Fruit fly (Drosophila melanogaster) whole organism, embryonic: ENCODE data around the gene Tpr2.

ENCODE experiments used
- Aef1 ChIP-seq: fragments of 200-800 bp; sonication (Bioruptor generic); IDR thresholded peaks from 3 replicates; pipeline ENCODE4 v1.3.6; 2022; ENCODE audit warnings: missing biosample characterization, missing genetic modification characterization
- Atf-2 ChIP-seq: fragments of 200-800 bp; sonication (Bioruptor generic); optimal IDR thresholded peaks from 2 replicates; lab custom pipeline; 2016; ENCODE audit warnings: missing biosample characterization, missing genetic modification characterization
- Bgb ChIP-seq: fragments of 200-800 bp; sonication (Bioruptor generic); IDR thresholded peaks from 2 replicates; pipeline ENCODE4 v1.3.6; 2022; ENCODE audit warnings: missing biosample characterization, missing genetic modification characterization; ENCODE audit not compliant: partially characterized antibody
- BtbVII ChIP-seq: fragments of 200-800 bp; sonication (Bioruptor generic); optimal IDR thresholded peaks from 3 replicates; lab custom pipeline; 2017; ENCODE audit warnings: missing biosample characterization, mild to moderate bottlenecking, missing genetic modification characterization
- CG10209 ChIP-seq: fragments of 200-800 bp; sonication (Bioruptor generic); optimal IDR thresholded peaks from 3 replicates; lab custom pipeline; 2017; ENCODE audit warnings: missing biosample characterization, mild to moderate bottlenecking, missing genetic modification characterization, missing genetic modification reagents
- CG1024 ChIP-seq: fragments of 200-800 bp; sonication (Bioruptor generic); IDR thresholded peaks from 2 replicates; pipeline ENCODE4 v1.3.6; 2022; ENCODE audit warnings: missing biosample characterization, missing genetic modification characterization
- CG10267 ChIP-seq: fragments of 200-800 bp; sonication (Bioruptor generic); optimal IDR thresholded peaks from 2 replicates; lab custom pipeline; 2018; ENCODE audit warnings: missing biosample characterization, mild to moderate bottlenecking, missing genetic modification characterization, moderate library complexity
- CG10274 ChIP-seq: fragments of 200-800 bp; sonication (Bioruptor generic); optimal IDR thresholded peaks from 3 replicates; lab custom pipeline; 2017; ENCODE audit warnings: missing biosample characterization, mild to moderate bottlenecking, missing genetic modification characterization
- CG10462 ChIP-seq: fragments of 200-800 bp; sonication (Bioruptor generic); optimal IDR thresholded peaks from 2 replicates; lab custom pipeline; 2016; ENCODE audit warnings: missing biosample characterization, missing genetic modification characterization
- CG11085 ChIP-seq: fragments of 200-800 bp; sonication (Bioruptor generic); IDR thresholded peaks from 2 replicates; pipeline ENCODE4 v1.3.6; 2022; ENCODE audit warnings: missing biosample characterization, missing genetic modification characterization
- CG15011 ChIP-seq: fragments of 200-800 bp; sonication (Bioruptor generic); optimal IDR thresholded peaks from 3 replicates; lab custom pipeline; 2018; ENCODE audit warnings: missing biosample characterization, mild to moderate bottlenecking, missing genetic modification characterization
- CG15073 ChIP-seq: fragments of 200-800 bp; sonication (Bioruptor generic); optimal IDR thresholded peaks from 2 replicates; lab custom pipeline; 2016; ENCODE audit warnings: missing biosample characterization, missing genetic modification characterization
- CG15696 ChIP-seq: fragments of 200-800 bp; sonication (Bioruptor generic); optimal IDR thresholded peaks from 2 replicates; lab custom pipeline; 2019; ENCODE audit warnings: missing biosample characterization, mild to moderate bottlenecking, missing genetic modification characterization, moderate library complexity
- CG16813 ChIP-seq: fragments of 200-800 bp; sonication (Bioruptor generic); IDR thresholded peaks from 3 replicates; pipeline ENCODE4 v1.3.6; 2022; ENCODE audit warnings: missing biosample characterization, missing genetic modification characterization; ENCODE audit not compliant: partially characterized antibody
- CG16863 ChIP-seq: fragments of 200-800 bp; sonication (Bioruptor generic); optimal IDR thresholded peaks from 3 replicates; lab custom pipeline; 2016; ENCODE audit warnings: missing biosample characterization, missing genetic modification characterization
- CG17359 ChIP-seq: fragments of 200-800 bp; sonication (Bioruptor generic); optimal IDR thresholded peaks from 3 replicates; lab custom pipeline; 2018; ENCODE audit warnings: missing biosample characterization, mild to moderate bottlenecking, missing genetic modification characterization, moderate library complexity
- CG18619 ChIP-seq: fragments of 200-800 bp; sonication (Bioruptor generic); optimal IDR thresholded peaks from 3 replicates; lab custom pipeline; 2017; ENCODE audit warnings: missing biosample characterization, mild to moderate bottlenecking, missing genetic modification characterization
- CG2202 ChIP-seq: fragments of 200-800 bp; sonication (Bioruptor generic); optimal IDR thresholded peaks from 2 replicates; lab custom pipeline; 2018; ENCODE audit warnings: missing biosample characterization, mild to moderate bottlenecking, missing genetic modification characterization
- CG2678 ChIP-seq: fragments of 200-800 bp; sonication (Bioruptor generic); optimal IDR thresholded peaks from 3 replicates; lab custom pipeline; 2019; ENCODE audit warnings: missing biosample characterization, mild to moderate bottlenecking, missing genetic modification characterization, moderate library complexity
- CG43689 ChIP-seq: fragments of 200-800 bp; sonication (Bioruptor generic); IDR thresholded peaks from 2 replicates; pipeline ENCODE4 v1.3.6; 2022; ENCODE audit warnings: missing biosample characterization, missing genetic modification characterization
- CG6813 ChIP-seq: fragments of 200-800 bp; sonication (Bioruptor generic); optimal IDR thresholded peaks from 2 replicates; lab custom pipeline; 2017; ENCODE audit warnings: missing biosample characterization, missing genetic modification characterization, mild to moderate bottlenecking, moderate library complexity, missing genetic modification reagents
- Dek ChIP-seq: fragments of 200-800 bp; sonication (Bioruptor generic); optimal IDR thresholded peaks from 3 replicates; lab custom pipeline; 2019; ENCODE audit warnings: missing biosample characterization, mild to moderate bottlenecking, missing genetic modification characterization, moderate library complexity
- ERR ChIP-seq: fragments of 200-800 bp; sonication (Bioruptor generic); optimal IDR thresholded peaks from 2 replicates; lab custom pipeline; 2016; ENCODE audit warnings: missing biosample characterization, missing genetic modification characterization
- Gsc ChIP-seq: fragments of 200-800 bp; sonication (Bioruptor generic); IDR thresholded peaks from 2 replicates; pipeline ENCODE4 v1.3.6; 2022; ENCODE audit warnings: missing biosample characterization, missing genetic modification characterization
- MBD-R2 ChIP-seq: fragments of 200-800 bp; sonication (Bioruptor generic); IDR thresholded peaks from 2 replicates; pipeline ENCODE4 v1.3.6; 2022; ENCODE audit warnings: missing biosample characterization, missing genetic modification characterization
- Mrtf ChIP-seq: fragments of 200-800 bp; sonication (Bioruptor generic); IDR thresholded peaks from 3 replicates; pipeline ENCODE4 v1.3.6; 2022; ENCODE audit warnings: missing biosample characterization, missing genetic modification characterization
- PHDP ChIP-seq: fragments of 200-800 bp; sonication (Bioruptor generic); optimal IDR thresholded peaks from 3 replicates; lab custom pipeline; 2018; ENCODE audit warnings: missing biosample characterization, mild to moderate bottlenecking, missing genetic modification characterization, moderate library complexity
- Ravus ChIP-seq: fragments of 200-800 bp; sonication (Bioruptor generic); IDR thresholded peaks from 2 replicates; pipeline ENCODE4 v1.3.6; 2022; ENCODE audit warnings: missing biosample characterization, missing genetic modification characterization
- Scr ChIP-seq: fragments of 200-800 bp; sonication (Bioruptor generic); IDR thresholded peaks from 2 replicates; pipeline ENCODE4 v1.3.6; 2022; ENCODE audit warnings: missing biosample characterization, missing genetic modification characterization; ENCODE audit not compliant: partially characterized antibody
- Xbp1 ChIP-seq: fragments of 200-800 bp; sonication (Bioruptor generic); optimal IDR thresholded peaks from 3 replicates; lab custom pipeline; 2016; ENCODE audit warnings: missing biosample characterization, mild to moderate bottlenecking, missing genetic modification characterization
- btn ChIP-seq: fragments of 200-800 bp; sonication (Bioruptor generic); optimal IDR thresholded peaks from 2 replicates; lab custom pipeline; 2016; ENCODE audit warnings: missing biosample characterization, missing genetic modification characterization
- disco-r ChIP-seq: fragments of 200-800 bp; sonication (Bioruptor generic); optimal IDR thresholded peaks from 2 replicates; lab custom pipeline; 2016; ENCODE audit warnings: missing biosample characterization, missing genetic modification characterization
- dmrt11E ChIP-seq: fragments of 200-800 bp; sonication (Bioruptor generic); optimal IDR thresholded peaks from 3 replicates; lab custom pipeline; 2018; ENCODE audit warnings: missing biosample characterization, mild to moderate bottlenecking, missing genetic modification characterization, moderate library complexity
- exex ChIP-seq: fragments of 200-800 bp; sonication (Bioruptor generic); optimal IDR thresholded peaks from 4 replicates; lab custom pipeline; 2018; ENCODE audit warnings: missing biosample characterization, mild to moderate bottlenecking, missing genetic modification characterization, moderate library complexity
- fd96Cb ChIP-seq: fragments of 200-800 bp; sonication (Bioruptor generic); optimal IDR thresholded peaks from 2 replicates; lab custom pipeline; 2018; ENCODE audit warnings: missing biosample characterization, mild to moderate bottlenecking, missing genetic modification characterization, moderate library complexity
- fru ChIP-seq: fragments of >200 bp; optimal IDR thresholded peaks from 2 replicates; lab custom pipeline; 2017
- ftz-f1 ChIP-seq: fragments of 200-800 bp; sonication (Bioruptor generic); optimal IDR thresholded peaks from 2 replicates; lab custom pipeline; 2016; ENCODE audit warnings: missing biosample characterization, missing genetic modification characterization
- gcm ChIP-seq: fragments of 200-800 bp; sonication (Bioruptor generic); optimal IDR thresholded peaks from 2 replicates; lab custom pipeline; 2019; ENCODE audit warnings: missing biosample characterization, mild to moderate bottlenecking, missing genetic modification characterization, moderate library complexity
- gsb-n ChIP-seq: fragments of 200-800 bp; sonication (Bioruptor generic); optimal IDR thresholded peaks from 3 replicates; lab custom pipeline; 2018; ENCODE audit warnings: missing biosample characterization, mild to moderate bottlenecking, missing genetic modification characterization
- h ChIP-seq: fragments of >200 bp; optimal IDR thresholded peaks from 2 replicates; lab custom pipeline; 2017
- hkb ChIP-seq, 2 experiments: fragments of 200-800 bp in 1 of 2; fragments of >200 bp in 1 of 2; sonication (Bioruptor generic) in 1 of 2; IDR thresholded peaks in 1 of 2; optimal IDR thresholded peaks in 1 of 2; 2 replicates each; pipeline versions ENCODE4 v1.3.6 to Lab custom; 2017 to 2022; ENCODE audit warnings: missing biosample characterization in 1 of 2, missing genetic modification characterization in 1 of 2
- jumu ChIP-seq: fragments of 200-800 bp; sonication (Bioruptor generic); optimal IDR thresholded peaks from 3 replicates; lab custom pipeline; 2016; ENCODE audit warnings: missing biosample characterization, missing genetic modification characterization
- klu ChIP-seq: fragments of 200-800 bp; sonication (Bioruptor generic); IDR thresholded peaks from 2 replicates; pipeline ENCODE4 v1.3.6; 2022; ENCODE audit warnings: missing biosample characterization, missing genetic modification characterization
- kni ChIP-seq: fragments of 200-800 bp; sonication (Bioruptor generic); optimal IDR thresholded peaks from 3 replicates; lab custom pipeline; 2017; ENCODE audit warnings: mild to moderate bottlenecking, missing biosample characterization, missing genetic modification reagents, missing genetic modification characterization
- knrl ChIP-seq: fragments of 200-800 bp; sonication (Bioruptor generic); IDR thresholded peaks from 3 replicates; pipeline ENCODE4 v1.3.6; 2022; ENCODE audit warnings: missing biosample characterization, missing genetic modification characterization; ENCODE audit not compliant: partially characterized antibody
- mirr ChIP-seq: fragments of 200-800 bp; sonication (Bioruptor generic); optimal IDR thresholded peaks from 3 replicates; lab custom pipeline; 2018; ENCODE audit warnings: missing biosample characterization, mild to moderate bottlenecking, missing genetic modification characterization
- mld ChIP-seq: fragments of 200-800 bp; sonication (Bioruptor generic); IDR thresholded peaks from 3 replicates; pipeline ENCODE4 v1.3.6; 2022; ENCODE audit warnings: missing biosample characterization, missing genetic modification characterization; ENCODE audit not compliant: partially characterized antibody
- peb ChIP-seq: fragments of 200-800 bp; sonication (Bioruptor generic); IDR thresholded peaks from 2 replicates; pipeline ENCODE4 v1.3.6; 2022; ENCODE audit warnings: missing biosample characterization, missing genetic modification characterization
- sob ChIP-seq: fragments of 200-800 bp; sonication (Bioruptor generic); IDR thresholded peaks from 2 replicates; pipeline ENCODE4 v1.3.6; 2022; ENCODE audit warnings: missing biosample characterization, missing genetic modification characterization
- vfl ChIP-seq: fragments of 200-800 bp; sonication (Bioruptor generic); optimal IDR thresholded peaks from 2 replicates; lab custom pipeline; 2016; ENCODE audit warnings: missing biosample characterization, missing genetic modification characterization
- vvl ChIP-seq: fragments of 200-800 bp; sonication (Bioruptor generic); IDR thresholded peaks from 2 replicates; pipeline ENCODE4 v1.3.6; 2022; ENCODE audit warnings: missing biosample characterization, missing genetic modification characterization

The Tpr2 gene

dm6 chr2L:16545772-16546171, 54.4 kb downstream of the Tpr2 start (continued):
- peak; percentile 37 for TF ChIP-seq CG10209
- peak; percentile 72 for TF ChIP-seq CG17359 (tag; lab: Kevin White, UChicago)
- TF ChIP-seq h (lab: Kevin White, UChicago): no peak
- TF ChIP-seq vvl (GFP tag; lab: Robert Waterston, UW): peak; percentile 80
- no peak for TF ChIP-seq knrl
- TF ChIP-seq CG11085 (GFP tag; lab: Robert Waterston, UW): no peak
- no peak for TF ChIP-seq hkb (optimal IDR thresholded peaks at IDR 0.05; lab: Kevin White, UChicago)
- TF ChIP-seq hkb (GFP tag; IDR thresholded peaks at IDR 0.05; lab: Robert Waterston, UW): peak; percentile 73
- 0 out of 3 replicates have a peak, but pooled peaks have one; percentile 37 for TF ChIP-seq Mrtf (GFP tag; lab: Robert Waterston, UW)
- TF ChIP-seq klu (GFP tag; lab: Robert Waterston, UW): no peak
- peak; percentile 85 for TF ChIP-seq PHDP (tag; lab: Kevin White, UChicago)
- TF ChIP-seq Gsc (GFP tag; lab: Robert Waterston, UW): no peak
- peak; percentile 56 for TF ChIP-seq BtbVII
- no peak for TF ChIP-seq kni (GFP tag; lab: Kevin White, UChicago)
- peak; percentile 12 for TF ChIP-seq vfl (GFP tag; lab: Kevin White, UChicago)
- no peak for TF ChIP-seq mirr
- no peak for TF ChIP-seq dmrt11E (tag; lab: Kevin White, UChicago)
- TF ChIP-seq btn (GFP tag; lab: Kevin White, UChicago): peak; percentile 11
- TF ChIP-seq CG15011 (GFP tag; lab: Kevin White, UChicago): peak; percentile 59
- peak; percentile 51 for TF ChIP-seq CG10267 (tag; lab: Kevin White, UChicago)
- peak; percentile 57 for TF ChIP-seq Dek (tag; lab: Kevin White, UChicago)
- TF ChIP-seq ERR (GFP tag; lab: Kevin White, UChicago): no peak
- TF ChIP-seq disco-r: peak; percentile 33
- no peak for TF ChIP-seq CG15073 (GFP tag; lab: Kevin White, UChicago)
- TF ChIP-seq CG15696: no peak
- TF ChIP-seq Bgb: no peak
- no peak for TF ChIP-seq Ravus (GFP tag; lab: Robert Waterston, UW)
- TF ChIP-seq gcm: peak; percentile 35
- no peak for TF ChIP-seq jumu
- TF ChIP-seq ftz-f1 (GFP tag; lab: Kevin White, UChicago): no peak
- TF ChIP-seq MBD-R2 (GFP tag; lab: Robert Waterston, UW): no peak
- no peak for TF ChIP-seq CG43689 (GFP tag; lab: Robert Waterston, UW)
- no peak for TF ChIP-seq gsb-n
- TF ChIP-seq sob (GFP tag; lab: Robert Waterston, UW): 0 out of 2 replicates have a peak, but pooled peaks have one; percentile 53
- TF ChIP-seq CG16813: no peak
- TF ChIP-seq mld (GFP tag; lab: Robert Waterston, UW): no peak
- TF ChIP-seq Xbp1 (GFP tag; lab: Kevin White, UChicago): peak; percentile 64
- TF ChIP-seq exex (tag; lab: Kevin White, UChicago): peak; percentile 16
- TF ChIP-seq CG2202 (tag; lab: Kevin White, UChicago): no peak
- peak; percentile 16 for TF ChIP-seq CG16863
- TF ChIP-seq CG10462 (GFP tag; lab: Kevin White, UChicago): no peak
- no peak for TF ChIP-seq peb (GFP tag; lab: Robert Waterston, UW)
- TF ChIP-seq CG1024 (GFP tag; lab: Robert Waterston, UW): no peak
- peak; percentile 84 for TF ChIP-seq CG2678 (tag; lab: Kevin White, UChicago)
- TF ChIP-seq fru (lab: Kevin White, UChicago): no peak
- TF ChIP-seq CG18619 (GFP tag; lab: Kevin White, UChicago): peak; percentile 65
- TF ChIP-seq Atf-2 (GFP tag; lab: Kevin White, UChicago): no peak
- peak; percentile 34 for TF ChIP-seq fd96Cb (tag; lab: Kevin White, UChicago)
- peak; percentile 13 for TF ChIP-seq CG10274 (GFP tag; lab: Kevin White, UChicago)
- no peak for TF ChIP-seq Scr
- TF ChIP-seq Aef1: peak; percentile 34; the same call in 2 of the 3 replicates
- TF ChIP-seq CG6813: peak; percentile 67
